Worm (Caenorhabditis elegans): ENCODE results near the gene bath-39.

DNA sequence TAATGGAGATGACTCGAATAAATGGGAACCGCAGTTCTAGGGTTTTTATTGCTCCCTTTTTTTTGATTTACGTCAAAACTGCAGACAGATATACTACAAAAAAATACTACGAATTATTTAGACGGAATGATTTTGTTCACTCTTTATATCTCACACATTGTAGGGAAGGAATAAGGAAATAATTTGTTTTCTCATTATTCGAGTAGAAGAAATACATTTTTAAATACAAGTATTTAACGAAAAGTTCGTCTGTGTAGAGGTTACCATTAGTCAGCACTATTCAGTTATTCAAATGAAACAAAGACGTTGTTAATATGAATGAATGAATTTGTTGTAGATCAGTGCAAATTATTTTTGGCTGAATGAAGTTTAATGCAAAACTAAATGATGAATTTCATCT is 32.5 kb upstream of the bath-39 start, which contains the start of gene srd-18:
- TF ChIP-seq ceh-82 (tag; optimal IDR thresholded peaks at IDR 0.05) (no peak), lin-13 (GFP tag; optimal IDR thresholded peaks at IDR 0.05) (no peak), lsy-2 (tag; optimal IDR thresholded peaks at IDR 0.05) (no peak), mdl-1 (tag; optimal IDR thresholded peaks at IDR 0.05) (no peak), nhr-28 (tag; optimal IDR thresholded peaks at IDR 0.05) (no peak)
